Worm (Caenorhabditis elegans) whole organism, mixed stage, embryonic: ENCODE measurements around the gene Y57A10A.27.
A peak's percentile ranks its signal among the peaks of the same experiment; 100 is the strongest.

Experiments
- bed-3 ChIP-seq: fragments of 200-800 bp; sonication (Bioruptor generic); optimal IDR thresholded peaks from 3 replicates; lab custom pipeline; 2018; ENCODE audit warnings: mild to moderate bottlenecking, missing genetic modification characterization, moderate library complexity, missing compliant biosample characterization
- ceh-39 ChIP-seq: fragments of 150-350 bp; optimal IDR thresholded peaks from 2 replicates; lab custom pipeline; 2014; ENCODE audit warnings: missing biosample characterization, missing genetic modification characterization
- ceh-43 ChIP-seq: fragments of 200-800 bp; sonication (Bioruptor generic); optimal IDR thresholded peaks from 2 replicates; lab custom pipeline; 2018; ENCODE audit warnings: mild to moderate bottlenecking, missing genetic modification characterization, moderate library complexity, missing compliant biosample characterization
- ceh-83 ChIP-seq: fragments of 200-800 bp; sonication (Bioruptor generic); optimal IDR thresholded peaks from 2 replicates; lab custom pipeline; 2018; ENCODE audit warnings: mild to moderate bottlenecking, missing genetic modification characterization, missing compliant biosample characterization
- ces-1 ChIP-seq: fragments of 150-350 bp; optimal IDR thresholded peaks from 2 replicates; lab custom pipeline; 2014; ENCODE audit warnings: missing biosample characterization, missing genetic modification reagents, missing genetic modification characterization
- cnd-1 ChIP-seq: fragments of 200-800 bp; sonication (Bioruptor generic); optimal IDR thresholded peaks from 2 replicates; lab custom pipeline; 2018; ENCODE audit warnings: mild to moderate bottlenecking, missing genetic modification characterization, missing compliant biosample characterization
- drap-1 ChIP-seq: fragments of 200-800 bp; sonication (Bioruptor generic); optimal IDR thresholded peaks from 3 replicates; lab custom pipeline; 2018; ENCODE audit warnings: mild to moderate bottlenecking, missing genetic modification characterization, missing compliant biosample characterization
- elt-1 ChIP-seq: sonication (generic microtip); optimal IDR thresholded peaks from 2 replicates; lab custom pipeline; 2017; ENCODE audit warnings: missing genetic modification characterization, mild to moderate bottlenecking, missing compliant biosample characterization, antibody characterized with exemption, moderate library complexity, borderline replicate concordance; ENCODE audit not compliant: insufficient read depth
- elt-3 ChIP-seq: fragments of 150-350 bp; optimal IDR thresholded peaks from 2 replicates; lab custom pipeline; 2014; ENCODE audit warnings: missing biosample characterization, missing genetic modification characterization
- flh-1 ChIP-seq: fragments of 200-800 bp; sonication (Bioruptor generic); optimal IDR thresholded peaks from 2 replicates; lab custom pipeline; 2018; ENCODE audit warnings: mild to moderate bottlenecking, missing genetic modification characterization, moderate library complexity, missing compliant biosample characterization
- ham-2 ChIP-seq: fragments of 200-800 bp; sonication (Bioruptor generic); optimal IDR thresholded peaks from 2 replicates; lab custom pipeline; 2018; ENCODE audit warnings: mild to moderate bottlenecking, missing genetic modification characterization, missing compliant biosample characterization
- hlh-1 ChIP-seq: fragments of 150-350 bp; optimal IDR thresholded peaks from 2 replicates; lab custom pipeline; 2014; ENCODE audit warnings: missing biosample characterization, missing genetic modification reagents, missing genetic modification characterization
- lin-13 ChIP-seq: fragments of 150-350 bp; optimal IDR thresholded peaks from 2 replicates; lab custom pipeline; 2014; ENCODE audit warnings: missing biosample characterization, missing genetic modification characterization
- lin-32 ChIP-seq: fragments of 200-800 bp; sonication (Bioruptor generic); optimal IDR thresholded peaks from 2 replicates; lab custom pipeline; 2018; ENCODE audit warnings: mild to moderate bottlenecking, missing genetic modification characterization, missing compliant biosample characterization
- lsy-2 ChIP-seq: fragments of 150-350 bp; optimal IDR thresholded peaks from 2 replicates; lab custom pipeline; 2014; ENCODE audit warnings: missing biosample characterization, missing genetic modification characterization
- mep-1 ChIP-seq: fragments of 150-350 bp; optimal IDR thresholded peaks from 2 replicates; lab custom pipeline; 2017; ENCODE audit warnings: missing biosample characterization, missing genetic modification reagents, missing genetic modification characterization, inconsistent platforms
- mls-2 ChIP-seq: sonication (generic microtip); optimal IDR thresholded peaks from 2 replicates; lab custom pipeline; 2016; ENCODE audit warnings: mild to moderate bottlenecking, missing genetic modification characterization, moderate library complexity, missing compliant biosample characterization
- nhr-2 ChIP-seq: fragments of 150-350 bp; optimal IDR thresholded peaks from 2 replicates; lab custom pipeline; 2014; ENCODE audit warnings: missing biosample characterization, missing genetic modification characterization
- nhr-237 ChIP-seq: fragments of 150-350 bp; optimal IDR thresholded peaks from 2 replicates; lab custom pipeline; 2014; ENCODE audit warnings: missing biosample characterization, missing genetic modification characterization
- nhr-28 ChIP-seq: fragments of 150-350 bp; optimal IDR thresholded peaks from 2 replicates; lab custom pipeline; 2014; ENCODE audit warnings: missing biosample characterization, missing genetic modification characterization
- nhr-76 ChIP-seq: sonication (generic microtip); optimal IDR thresholded peaks from 2 replicates; lab custom pipeline; 2017; ENCODE audit warnings: missing biosample characterization, missing genetic modification characterization
- sem-2 ChIP-seq: fragments of 200-800 bp; sonication (Bioruptor generic); optimal IDR thresholded peaks from 2 replicates; lab custom pipeline; 2018; ENCODE audit warnings: mild to moderate bottlenecking, missing genetic modification characterization, missing compliant biosample characterization
- snpc-4 ChIP-seq: fragments of 150-350 bp; optimal IDR thresholded peaks from 2 replicates; lab custom pipeline; 2014; ENCODE audit warnings: missing biosample characterization, missing genetic modification characterization
- sptf-1 ChIP-seq: sonication (generic microtip); optimal IDR thresholded peaks from 2 replicates; lab custom pipeline; 2017; ENCODE audit warnings: mild to moderate bottlenecking, missing genetic modification characterization, moderate library complexity, missing compliant biosample characterization
- tbx-8 ChIP-seq: fragments of 200-800 bp; sonication (Bioruptor generic); optimal IDR thresholded peaks from 2 replicates; lab custom pipeline; 2018; ENCODE audit warnings: mild to moderate bottlenecking, missing genetic modification characterization, moderate library complexity, missing compliant biosample characterization
- unc-120 ChIP-seq: sonication (generic microtip); optimal IDR thresholded peaks from 2 replicates; lab custom pipeline; 2017; ENCODE audit warnings: missing genetic modification characterization, missing compliant biosample characterization; ENCODE audit not compliant: poor library complexity, severe bottlenecking
- unc-39 ChIP-seq: fragments of 150-350 bp; optimal IDR thresholded peaks from 2 replicates; lab custom pipeline; 2014; ENCODE audit warnings: missing biosample characterization, missing genetic modification characterization
- unc-62 ChIP-seq: fragments of 150-350 bp; optimal IDR thresholded peaks from 2 replicates; lab custom pipeline; 2014; ENCODE audit warnings: missing biosample characterization, missing genetic modification reagents, missing genetic modification characterization
- zip-8 ChIP-seq: fragments of 150-350 bp; optimal IDR thresholded peaks from 2 replicates; lab custom pipeline; 2014; ENCODE audit warnings: missing biosample characterization, missing genetic modification characterization
- ztf-11 ChIP-seq: fragments of 150-350 bp; optimal IDR thresholded peaks from 2 replicates; lab custom pipeline; 2014; ENCODE audit warnings: missing biosample characterization, missing genetic modification characterization

Gene Y57A10A.27

DNA sequence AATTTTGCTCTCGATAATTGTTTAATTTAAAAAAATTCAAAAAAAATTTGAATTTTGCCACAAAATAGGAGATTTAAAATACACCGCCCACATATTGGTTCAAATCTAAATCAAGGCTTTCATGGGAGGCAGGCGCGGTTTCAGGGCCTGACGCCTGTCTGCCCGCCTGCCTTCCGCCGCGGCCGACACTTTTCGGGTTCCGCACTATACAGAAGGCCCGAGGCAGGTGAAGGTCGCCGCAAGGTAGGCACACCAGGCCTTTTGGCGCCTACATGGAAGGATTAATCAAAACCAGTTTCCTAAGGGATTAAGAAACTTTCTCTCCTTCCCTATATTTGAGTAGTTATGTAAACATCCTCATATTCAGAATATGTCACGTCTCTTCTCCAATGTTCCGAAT lies 32.3 kb downstream of the Y57A10A.27 start, which contains the start of gene Y57A10A.24:
Gene Y57A10A.24, plus strand, starts transcription at position 396 of the 400 bp plus-strand sequence.
- TF ChIP-seq ceh-39 = no peak
- TF ChIP-seq flh-1 (GFP tag; lab: Kevin White, UChicago) = no peak
- no peak for TF ChIP-seq nhr-28 (tag; lab: Kevin White, UChicago)
- TF ChIP-seq ztf-11 (tag; lab: Kevin White, UChicago) = no peak
- no peak for TF ChIP-seq unc-62 (GFP tag; lab: Kevin White, UChicago)
- TF ChIP-seq sptf-1 = peak; percentile 17
- TF ChIP-seq mep-1 = no peak

DNA sequence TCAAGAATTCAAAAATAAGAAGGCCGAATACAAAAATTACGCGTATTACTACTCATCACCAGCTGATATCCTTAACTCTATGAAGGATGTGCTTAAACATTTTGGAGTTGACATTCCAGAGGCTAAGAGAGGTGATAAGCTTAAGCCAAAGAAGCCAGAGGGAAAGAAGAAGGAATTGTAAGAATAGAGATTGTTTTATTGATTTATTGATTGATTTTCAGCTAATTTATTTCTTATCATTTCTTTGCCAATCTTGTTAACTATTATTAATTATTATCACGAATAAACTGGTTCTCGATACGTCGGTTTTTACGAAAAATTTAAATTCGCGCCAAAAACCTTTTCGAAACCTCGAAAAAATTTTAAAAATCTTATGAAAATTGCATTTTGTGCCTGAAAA lies 33.1 kb downstream of the Y57A10A.27 start:
- TF ChIP-seq sptf-1 (no peak), unc-120 (tag; lab: Kevin White, UChicago) (no peak), sem-2 (no peak), ceh-43 (no peak), nhr-28 (tag; lab: Kevin White, UChicago) (no peak), cnd-1 (tag; lab: Kevin White, UChicago) (no peak), nhr-76 (tag; lab: Kevin White, UChicago) (no peak), snpc-4 (tag; lab: Kevin White, UChicago) (no peak), elt-1 (tag; lab: Kevin White, UChicago) (no peak), hlh-1 (tag; lab: Kevin White, UChicago) (no peak), lin-13 (tag; lab: Kevin White, UChicago) (no peak), lin-32 (GFP tag; lab: Kevin White, UChicago) (no peak), ces-1 (GFP tag; lab: Kevin White, UChicago) (no peak), mls-2 (tag; lab: Kevin White, UChicago) (no peak), flh-1 (GFP tag; lab: Kevin White, UChicago) (no peak)

ce11 chrII:12240088-12240487 lies 34.8 kb downstream of the Y57A10A.27 start, which contains the start of gene txdc-12.1:
Gene txdc-12.1 (plus strand): TSS chrII:12240388.
- TF ChIP-seq ceh-83 (GFP tag; lab: Kevin White, UChicago) (no peak), nhr-2 (tag; lab: Kevin White, UChicago) (no peak), nhr-28 (tag; lab: Kevin White, UChicago) (no peak), mls-2 (tag; lab: Kevin White, UChicago) (no peak), ztf-11 (tag; lab: Kevin White, UChicago) (no peak), elt-3 (no peak), nhr-76 (tag; lab: Kevin White, UChicago) (no peak), bed-3 (GFP tag; lab: Kevin White, UChicago) (no peak), unc-39 (no peak), mep-1 (no peak), tbx-8 (GFP tag; lab: Kevin White, UChicago) (no peak), zip-8 (tag; lab: Kevin White, UChicago) (no peak), lsy-2 (tag; lab: Kevin White, UChicago) (no peak), unc-120 (tag; lab: Kevin White, UChicago) (no peak), sptf-1 (no peak), drap-1 (GFP tag; lab: Kevin White, UChicago) (no peak)

- no peak for TF ChIP-seq nhr-237 (tag; lab: Kevin White, UChicago)
- TF ChIP-seq ham-2 = peak; percentile 8
- TF ChIP-seq elt-1 (tag; lab: Kevin White, UChicago) = peak; percentile 93
- no peak for TF ChIP-seq ces-1 (GFP tag; lab: Kevin White, UChicago)
- TF ChIP-seq bed-3 (GFP tag; lab: Kevin White, UChicago) = no peak
These were observed 35.4 kb downstream of the Y57A10A.27 start for ce11 chrII:12239449-12239848.

DNA sequence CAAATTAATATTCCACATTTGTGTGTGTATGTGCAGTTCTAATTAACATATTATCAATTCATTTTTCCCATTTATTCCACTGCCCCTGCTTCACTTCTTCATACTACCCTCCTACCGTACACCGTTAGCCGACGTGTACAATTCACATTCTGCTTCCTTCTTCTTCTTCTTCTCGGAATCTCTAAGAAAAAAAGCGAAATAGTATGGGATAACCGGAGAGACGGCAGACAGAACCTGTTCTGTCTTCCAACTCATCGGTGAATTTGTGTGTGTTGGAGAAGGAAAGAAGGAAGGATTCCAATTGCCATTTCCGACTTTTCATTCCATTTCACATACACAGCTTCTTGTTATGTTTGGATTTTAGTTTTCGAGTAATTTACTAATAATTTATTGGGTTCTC lies 37.3 kb downstream of the Y57A10A.27 start:
- TF ChIP-seq ham-2 (peak; percentile 61), drap-1 (GFP tag; lab: Kevin White, UChicago) (no peak), lsy-2 (tag; lab: Kevin White, UChicago) (peak; percentile 24)
- TF ChIP-seq, all 35 proteins: peak for 2
